Worm (Caenorhabditis elegans) whole organism, early embryonic: ENCODE data around the gene F23B12.4.

Experiments used
- B0310.2 ChIP-seq: sonication (generic microtip); optimal IDR thresholded peaks from 2 replicates; lab custom pipeline; 2016; ENCODE audit warnings: mild to moderate bottlenecking, missing genetic modification characterization, missing compliant biosample characterization
- aly-1 ChIP-seq: sonication (generic microtip); optimal IDR thresholded peaks from 2 replicates; lab custom pipeline; 2016; ENCODE audit warnings: missing genetic modification characterization, missing compliant biosample characterization
- ama-1 ChIP-seq: fragments of 150-350 bp; optimal IDR thresholded peaks from 2 replicates; lab custom pipeline; 2014
- ceh-13 ChIP-seq: fragments of 200-800 bp; sonication (Bioruptor generic); optimal IDR thresholded peaks from 2 replicates; lab custom pipeline; 2018; ENCODE audit warnings: mild to moderate bottlenecking, missing genetic modification characterization, missing compliant biosample characterization
- flt-1 ChIP-seq: fragments of 200-800 bp; sonication (Bioruptor generic); IDR thresholded peaks from 2 replicates; pipeline ENCODE4 v1.3.6; 2022; ENCODE audit warnings: missing genetic modification characterization, missing compliant biosample characterization
- hmbx-1 ChIP-seq: sonication (generic microtip); optimal IDR thresholded peaks from 2 replicates; lab custom pipeline; 2016; ENCODE audit warnings: mild to moderate bottlenecking, missing genetic modification characterization, missing compliant biosample characterization
- hmg-4 ChIP-seq: fragments of 200-800 bp; sonication (Bioruptor generic); optimal IDR thresholded peaks from 2 replicates; lab custom pipeline; 2018; ENCODE audit warnings: mild to moderate bottlenecking, missing genetic modification characterization, missing compliant biosample characterization
- hnd-1 ChIP-seq: sonication (generic microtip); optimal IDR thresholded peaks from 2 replicates; lab custom pipeline; 2016; ENCODE audit warnings: missing genetic modification characterization, missing compliant biosample characterization
- pes-1 ChIP-seq: fragments of 200-800 bp; sonication (Bioruptor generic); IDR thresholded peaks from 2 replicates; pipeline ENCODE4 v1.3.6; 2022; ENCODE audit warnings: missing genetic modification reagents, missing genetic modification characterization, missing compliant biosample characterization
- scrt-1 ChIP-seq: fragments of 200-800 bp; sonication (Bioruptor generic); IDR thresholded peaks from 2 replicates; pipeline ENCODE4 v1.3.6; 2022; ENCODE audit warnings: missing genetic modification characterization, missing compliant biosample characterization
- sea-1 ChIP-seq: fragments of 200-800 bp; sonication (Bioruptor generic); conservative IDR thresholded peaks from 2 replicates; pipeline ENCODE4 v1.3.6; 2022; ENCODE audit warnings: missing genetic modification characterization, missing compliant biosample characterization
- tbx-11 ChIP-seq: fragments of 200-800 bp; sonication (Bioruptor generic); IDR thresholded peaks from 2 replicates; pipeline ENCODE4 v1.3.6; 2022; ENCODE audit warnings: missing genetic modification characterization, missing compliant biosample characterization
- tbx-37 ChIP-seq: fragments of 200-800 bp; sonication (Bioruptor generic); conservative IDR thresholded peaks from 2 replicates; pipeline ENCODE4 v1.3.6; 2022; ENCODE audit warnings: missing genetic modification reagents, missing genetic modification characterization, missing compliant biosample characterization
- tra-4 ChIP-seq: sonication (generic microtip); optimal IDR thresholded peaks from 2 replicates; lab custom pipeline; 2017; ENCODE audit warnings: missing genetic modification characterization, missing compliant biosample characterization

ce11 chrV:14493665-14494064 is 52.7 kb downstream of the F23B12.4 start:
- TF ChIP-seq tbx-37 (no peak), pes-1 (no peak), ama-1 (lab: Kevin White, UChicago) (no peak), B0310.2 (tag; lab: Kevin White, UChicago) (no peak), sea-1 (GFP tag; lab: Robert Waterston, UW) (no peak), flt-1 (GFP tag; lab: Robert Waterston, UW) (no peak), scrt-1 (GFP tag; lab: Robert Waterston, UW) (no peak), hmbx-1 (no peak), aly-1 (tag; lab: Kevin White, UChicago) (no peak), hmg-4 (GFP tag; lab: Kevin White, UChicago) (no peak), tbx-11 (GFP tag; lab: Robert Waterston, UW) (no peak), hnd-1 (tag; lab: Kevin White, UChicago) (no peak), tra-4 (tag; lab: Kevin White, UChicago) (no peak), ceh-13 (GFP tag; lab: Kevin White, UChicago) (no peak)
